Worm (Caenorhabditis elegans): ENCODE data around the gene vem-1.

Gene vem-1

ce11 chrX:8109531-8109930 is 21.2 kb upstream of the vem-1 start:
- TF ChIP-seq ama-1 (optimal IDR thresholded peaks at IDR 0.05) = no peak
- peak; percentile 40 for TF ChIP-seq nhr-71 (tag; optimal IDR thresholded peaks at IDR 0.05)
- no peak for TF ChIP-seq jun-1 (tag; optimal IDR thresholded peaks at IDR 0.05)
- TF ChIP-seq nhr-237 (tag; optimal IDR thresholded peaks at IDR 0.05) = no peak
- TF ChIP-seq unc-130 (tag; optimal IDR thresholded peaks at IDR 0.05) = no peak
- TF ChIP-seq alr-1 (tag; optimal IDR thresholded peaks at IDR 0.05; ENCODE audit: borderline replicate concordance) = no peak
- TF ChIP-seq dsc-1 (tag; optimal IDR thresholded peaks at IDR 0.05) = no peak
- no peak for TF ChIP-seq fkh-8 (tag; optimal IDR thresholded peaks at IDR 0.05)
- TF ChIP-seq lin-14 (GFP tag; optimal IDR thresholded peaks at IDR 0.05) = peak; percentile 52
- peak; percentile 58 for TF ChIP-seq rnt-1 (tag; optimal IDR thresholded peaks at IDR 0.05)
- TF ChIP-seq lin-35 (GFP tag; optimal IDR thresholded peaks at IDR 0.05) = peak in 1 of 2 experiments; percentile 27
- TF ChIP-seq unc-98 (GFP tag; IDR thresholded peaks at IDR 0.05) = no peak
- peak in 1 of 3 experiments; percentile 47 for TF ChIP-seq dpl-1 (GFP tag; optimal IDR thresholded peaks at IDR 0.05)
- TF ChIP-seq snpc-4 (tag; optimal IDR thresholded peaks at IDR 0.05) = no peak
- no peak for TF ChIP-seq aly-2 (tag; optimal IDR thresholded peaks at IDR 0.05)
- TF ChIP-seq efl-1 (optimal IDR thresholded peaks at IDR 0.05) = peak in 1 of 2 experiments; percentile 18
- TF ChIP-seq efl-1 (GFP tag; optimal IDR thresholded peaks at IDR 0.05 in 1 of 2) = peak; percentile 55 to 76
- TF ChIP-seq swsn-7 (tag; optimal IDR thresholded peaks at IDR 0.05) = peak; percentile 28
- peak; percentile 90 for TF ChIP-seq F16B12.6 (tag; optimal IDR thresholded peaks at IDR 0.05)
- no peak for TF ChIP-seq C04F5.9 (tag; optimal IDR thresholded peaks at IDR 0.05)
- no peak for TF ChIP-seq hlh-17 (GFP tag; optimal IDR thresholded peaks at IDR 0.05; ENCODE audit: borderline replicate concordance)
- no peak for TF ChIP-seq nhr-77 (tag; optimal IDR thresholded peaks at IDR 0.05)
- peak; percentile 49 for TF ChIP-seq nhr-47 (tag; optimal IDR thresholded peaks at IDR 0.05)
- TF ChIP-seq nhr-19 (GFP tag; conservative IDR thresholded peaks at IDR 0.05) = 0 out of 2 replicates have a peak, but pooled peaks have one; percentile 17
- no peak for TF ChIP-seq unc-62 (GFP tag; optimal IDR thresholded peaks at IDR 0.05)
- peak; percentile 51 for TF ChIP-seq snu-23 (GFP tag; optimal IDR thresholded peaks at IDR 0.05)
- TF ChIP-seq irx-1 (tag; optimal IDR thresholded peaks at IDR 0.05) = peak; percentile 2
- TF ChIP-seq skn-1 (tag; optimal IDR thresholded peaks at IDR 0.05) = peak; percentile 31
- TF ChIP-seq xbp-1 (tag; optimal IDR thresholded peaks at IDR 0.05) = peak; percentile 16
- TF ChIP-seq ceh-63 (GFP tag; optimal IDR thresholded peaks at IDR 0.05) = no peak
- TF ChIP-seq C34B4.2 (tag; optimal IDR thresholded peaks at IDR 0.05) = no peak
- TF ChIP-seq nhr-20 (tag; optimal IDR thresholded peaks at IDR 0.05) = peak; percentile 27
- no peak for TF ChIP-seq ceh-88 (GFP tag; IDR thresholded peaks at IDR 0.05)
- TF ChIP-seq vab-15 (tag; optimal IDR thresholded peaks at IDR 0.05) = no peak
- no peak for TF ChIP-seq blmp-1 (tag; optimal IDR thresholded peaks at IDR 0.05)
- peak; percentile 70 for TF ChIP-seq mep-1 (tag; optimal IDR thresholded peaks at IDR 0.05)
- no peak for TF ChIP-seq ceh-8 (GFP tag; optimal IDR thresholded peaks at IDR 0.05)
- no peak for TF ChIP-seq pax-3 (tag; optimal IDR thresholded peaks at IDR 0.05)
- no peak for TF ChIP-seq nhr-11 (tag; optimal IDR thresholded peaks at IDR 0.05)
- no peak for TF ChIP-seq nhr-76 (tag; optimal IDR thresholded peaks at IDR 0.05)
- peak; percentile 21 to 44 for TF ChIP-seq lsy-2 (tag; optimal IDR thresholded peaks at IDR 0.05)
- TF ChIP-seq nhr-28 (tag; optimal IDR thresholded peaks at IDR 0.05) = no peak
- no peak for TF ChIP-seq zag-1 (tag; optimal IDR thresholded peaks at IDR 0.05)
- TF ChIP-seq fos-1 (tag; optimal IDR thresholded peaks at IDR 0.05) = no peak
- peak; percentile 8 for TF ChIP-seq nhr-90 (tag; optimal IDR thresholded peaks at IDR 0.05; ENCODE audit: poor library complexity)
- TF ChIP-seq lir-3 (tag; optimal IDR thresholded peaks at IDR 0.05; ENCODE audit: poor library complexity) = no peak
- no peak for TF ChIP-seq ets-5 (GFP tag; IDR thresholded peaks at IDR 0.05)
- TF ChIP-seq zip-4 (GFP tag; optimal IDR thresholded peaks at IDR 0.05) = no peak
- peak in 1 of 2 experiments; percentile 33 for TF ChIP-seq mdl-1 (tag; optimal IDR thresholded peaks at IDR 0.05)

Measured in whole organism, L1 larva.